Worm (Caenorhabditis elegans): ENCODE measurements around the gene cnc-2.

- TF ChIP-seq W03F9.2 (tag; optimal IDR thresholded peaks at IDR 0.05) = no peak
- no peak for TF ChIP-seq him-1 (tag; optimal IDR thresholded peaks at IDR 0.05)
- TF ChIP-seq dao-5 (tag; optimal IDR thresholded peaks at IDR 0.05) = no peak
These were observed 18.2 kb downstream of the cnc-2 start, which contains the start of gene ges-1 for ce11 chrV:1431702-1432187.

All from whole organism, L4/young adult.